Fruit fly (Drosophila melanogaster) whole organism, prepupa: ENCODE measurements around the gene Art3.

Experiments
- Blimp-1 ChIP-seq: fragments of 200-800 bp; sonication (Bioruptor generic); optimal IDR thresholded peaks from 3 replicates; lab custom pipeline; 2017; ENCODE audit warnings: missing biosample characterization, missing genetic modification characterization, mild to moderate bottlenecking, moderate library complexity, missing genetic modification reagents
- CG10631 ChIP-seq: fragments of 200-800 bp; sonication (Bioruptor generic); optimal IDR thresholded peaks from 2 replicates; lab custom pipeline; 2016; ENCODE audit warnings: missing biosample characterization, missing genetic modification characterization
- CG10669 ChIP-seq: fragments of 200-800 bp; sonication (Bioruptor generic); optimal IDR thresholded peaks from 3 replicates; lab custom pipeline; 2018; ENCODE audit warnings: missing biosample characterization, mild to moderate bottlenecking, missing genetic modification characterization, moderate library complexity
- CG1621 ChIP-seq: fragments of 200-800 bp; sonication (Bioruptor generic); optimal IDR thresholded peaks from 3 replicates; lab custom pipeline; 2018; ENCODE audit warnings: missing biosample characterization, mild to moderate bottlenecking, missing genetic modification characterization
- CG16779 ChIP-seq: fragments of 200-800 bp; sonication (Bioruptor generic); optimal IDR thresholded peaks from 3 replicates; lab custom pipeline; 2017; ENCODE audit warnings: missing biosample characterization, mild to moderate bottlenecking, missing genetic modification characterization
- CG3032 ChIP-seq: fragments of 200-800 bp; optimal IDR thresholded peaks from 2 replicates; lab custom pipeline; 2019; ENCODE audit warnings: missing biosample characterization, mild to moderate bottlenecking, missing genetic modification characterization, moderate library complexity
- CG32006 ChIP-seq: fragments of 200-800 bp; sonication (Bioruptor generic); optimal IDR thresholded peaks from 3 replicates; lab custom pipeline; 2017; ENCODE audit warnings: missing biosample characterization, mild to moderate bottlenecking, missing genetic modification characterization
- CG4318 ChIP-seq: fragments of 200-800 bp; sonication (Bioruptor generic); optimal IDR thresholded peaks from 3 replicates; lab custom pipeline; 2017; ENCODE audit warnings: missing biosample characterization, mild to moderate bottlenecking, missing genetic modification characterization
- CG6163 ChIP-seq: fragments of 200-800 bp; sonication (Bioruptor generic); IDR thresholded peaks from 3 replicates; pipeline ENCODE4 v1.3.6; 2022; ENCODE audit warnings: missing biosample characterization, missing genetic modification characterization
- CG6276 ChIP-seq: fragments of 200-800 bp; sonication (Bioruptor generic); optimal IDR thresholded peaks from 2 replicates; lab custom pipeline; 2017; ENCODE audit warnings: missing biosample characterization, mild to moderate bottlenecking, missing genetic modification characterization
- CG6792 ChIP-seq: fragments of 200-800 bp; sonication (Bioruptor generic); optimal IDR thresholded peaks from 3 replicates; lab custom pipeline; 2016; ENCODE audit warnings: missing biosample characterization, missing genetic modification characterization
- CG6808 ChIP-seq: fragments of 200-800 bp; sonication (Bioruptor generic); optimal IDR thresholded peaks from 3 replicates; lab custom pipeline; 2017; ENCODE audit warnings: missing biosample characterization, missing genetic modification characterization, mild to moderate bottlenecking, moderate library complexity, missing genetic modification reagents
- CG7368 ChIP-seq: fragments of 200-800 bp; sonication (Bioruptor generic); optimal IDR thresholded peaks from 3 replicates; lab custom pipeline; 2016; ENCODE audit warnings: missing biosample characterization, missing genetic modification characterization
- CG8632 ChIP-seq: fragments of 200-800 bp; sonication (Bioruptor generic); optimal IDR thresholded peaks from 3 replicates; lab custom pipeline; 2016; ENCODE audit warnings: missing biosample characterization, missing genetic modification characterization
- Eip75B ChIP-seq: fragments of 200-800 bp; sonication (Bioruptor generic); optimal IDR thresholded peaks from 3 replicates; lab custom pipeline; 2016; ENCODE audit warnings: missing biosample characterization, missing genetic modification characterization
- Eip78C ChIP-seq: fragments of 200-800 bp; sonication (Bioruptor generic); peaks from one replicate; lab custom pipeline; 2016; ENCODE audit warnings: missing biosample characterization, missing genetic modification characterization
- Eip93F ChIP-seq: fragments of 200-800 bp; sonication (Bioruptor generic); optimal IDR thresholded peaks from 2 replicates; lab custom pipeline; 2016; ENCODE audit warnings: missing biosample characterization, mild to moderate bottlenecking, missing genetic modification characterization
- Ets21C ChIP-seq: fragments of 200-800 bp; sonication (Bioruptor generic); optimal IDR thresholded peaks from 3 replicates; lab custom pipeline; 2016; ENCODE audit warnings: missing biosample characterization, missing genetic modification characterization
- Hr4 ChIP-seq: fragments of 200-800 bp; sonication (Bioruptor generic); optimal IDR thresholded peaks from 3 replicates; lab custom pipeline; 2016; ENCODE audit warnings: missing biosample characterization, missing genetic modification characterization
- Lpt ChIP-seq: fragments of 200-800 bp; sonication (Bioruptor generic); optimal IDR thresholded peaks from 3 replicates; lab custom pipeline; 2016; ENCODE audit warnings: missing biosample characterization, missing genetic modification characterization
- OdsH ChIP-seq: fragments of 200-800 bp; sonication (Bioruptor generic); optimal IDR thresholded peaks from 3 replicates; lab custom pipeline; 2016; ENCODE audit warnings: missing biosample characterization, missing genetic modification characterization
- Sox102F ChIP-seq: fragments of 200-800 bp; sonication (Bioruptor generic); optimal IDR thresholded peaks from 2 replicates; lab custom pipeline; 2016; ENCODE audit warnings: missing biosample characterization, mild to moderate bottlenecking, missing genetic modification characterization
- Sox14 ChIP-seq: fragments of 200-800 bp; sonication (Bioruptor generic); optimal IDR thresholded peaks from 3 replicates; lab custom pipeline; 2016; ENCODE audit warnings: missing biosample characterization, missing genetic modification characterization
- Sox15 ChIP-seq: fragments of 200-800 bp; sonication (Bioruptor generic); optimal IDR thresholded peaks from 3 replicates; lab custom pipeline; 2016; ENCODE audit warnings: missing biosample characterization, missing genetic modification characterization
- achi ChIP-seq: fragments of 200-800 bp; sonication (Bioruptor generic); optimal IDR thresholded peaks from 3 replicates; lab custom pipeline; 2016; ENCODE audit warnings: missing biosample characterization, missing genetic modification characterization
- cyc ChIP-seq: fragments of 200-800 bp; sonication (Bioruptor generic); optimal IDR thresholded peaks from 3 replicates; lab custom pipeline; 2016; ENCODE audit warnings: missing biosample characterization, missing genetic modification characterization
- dac ChIP-seq: fragments of 200-800 bp; sonication (Bioruptor generic); optimal IDR thresholded peaks from 2 replicates; lab custom pipeline; 2017; ENCODE audit warnings: missing biosample characterization, mild to moderate bottlenecking, missing genetic modification characterization
- dsx ChIP-seq: fragments of 200-800 bp; optimal IDR thresholded peaks from 3 replicates; lab custom pipeline; 2019; ENCODE audit warnings: missing biosample characterization, mild to moderate bottlenecking, missing genetic modification characterization, moderate library complexity; ENCODE audit not compliant: poor library complexity, severe bottlenecking
- eg ChIP-seq: fragments of 200-800 bp; sonication (Bioruptor generic); IDR thresholded peaks from 3 replicates; pipeline ENCODE4 v1.3.6; 2022; ENCODE audit warnings: missing biosample characterization, missing genetic modification characterization
- fd59A ChIP-seq: fragments of 200-800 bp; sonication (Bioruptor generic); optimal IDR thresholded peaks from 2 replicates; lab custom pipeline; 2017; ENCODE audit warnings: missing biosample characterization, mild to moderate bottlenecking, missing genetic modification characterization, missing genetic modification reagents
- fd85E ChIP-seq: fragments of 200-800 bp; sonication (Bioruptor generic); optimal IDR thresholded peaks from 3 replicates; lab custom pipeline; 2016; ENCODE audit warnings: missing biosample characterization, missing genetic modification characterization
- fkh ChIP-seq: fragments of 200-800 bp; sonication (Bioruptor generic); optimal IDR thresholded peaks from 3 replicates; lab custom pipeline; 2017; ENCODE audit warnings: missing biosample characterization, mild to moderate bottlenecking, missing genetic modification characterization, moderate library complexity
- lz ChIP-seq: fragments of 200-800 bp; sonication (Bioruptor generic); optimal IDR thresholded peaks from 3 replicates; lab custom pipeline; 2016; ENCODE audit warnings: missing biosample characterization, missing genetic modification characterization
- spab ChIP-seq: fragments of 200-800 bp; sonication (Bioruptor generic); optimal IDR thresholded peaks from 2 replicates; lab custom pipeline; 2017; ENCODE audit warnings: missing biosample characterization, mild to moderate bottlenecking, missing genetic modification characterization, missing genetic modification reagents
- ss ChIP-seq, 2 experiments: fragments of 200-800 bp; sonication (Bioruptor generic); optimal IDR thresholded peaks; 2 replicates in 1 of 2; 3 replicates in 1 of 2; lab custom pipeline; 2017 to 2018; ENCODE audit warnings: mild to moderate bottlenecking in 2 of 2, missing biosample characterization in 2 of 2, missing genetic modification characterization in 2 of 2, moderate library complexity in 1 of 2

Art3 gene

DNA sequence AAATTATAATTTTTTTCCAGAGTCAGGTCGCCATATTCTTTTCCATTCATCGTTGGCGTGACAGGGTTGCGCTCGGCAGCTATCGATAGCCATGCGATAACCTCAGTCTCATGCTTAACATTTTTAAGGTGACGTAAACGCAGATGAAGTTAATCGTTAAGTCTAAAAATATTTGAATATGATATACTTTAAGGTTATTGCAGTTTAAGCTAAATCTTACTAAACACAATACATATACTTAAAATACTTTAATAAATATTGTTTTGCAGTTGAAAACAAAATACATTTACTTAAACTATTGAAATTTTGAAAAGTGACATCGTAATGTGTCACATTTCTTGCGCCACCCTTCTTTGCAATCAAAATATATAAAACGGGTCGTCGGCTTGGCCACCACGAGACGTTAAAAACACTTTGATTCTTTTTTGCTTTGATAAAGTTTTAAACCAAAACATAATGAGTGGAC lies 46.0 kb upstream of the Art3 start, which contains the start of the genes Cp190 and CG4338 (continued):
- TF ChIP-seq CG32006 (GFP tag; lab: Kevin White, UChicago), result peak; percentile 98
- TF ChIP-seq eg (GFP tag; lab: Robert Waterston, UW), result peak; percentile 97
- no peak for TF ChIP-seq CG10631
- TF ChIP-seq CG4318 (GFP tag; lab: Kevin White, UChicago), result no peak
- TF ChIP-seq CG16779 (tag; lab: Kevin White, UChicago), result no peak
- peak; percentile 96 for TF ChIP-seq CG6163 (GFP tag; lab: Robert Waterston, UW)
- peak; percentile 99 for TF ChIP-seq CG3032 (tag; lab: Kevin White, UChicago)
- peak; percentile 98 for TF ChIP-seq OdsH (GFP tag; lab: Kevin White, UChicago)
- no peak for TF ChIP-seq CG6276 (GFP tag; lab: Kevin White, UChicago)
- peak; percentile 96 for TF ChIP-seq fd59A (GFP tag; lab: Kevin White, UChicago)
- TF ChIP-seq Lpt, result peak; percentile 95
- TF ChIP-seq achi (GFP tag; lab: Kevin White, UChicago), result peak; percentile 98
- TF ChIP-seq fkh (GFP tag; lab: Kevin White, UChicago), result no peak
- TF ChIP-seq ss (GFP tag; optimal IDR thresholded peaks at IDR 0.05; lab: Kevin White, UChicago), result peak in 1 of 2 experiments; percentile 97
- peak; percentile 98 for TF ChIP-seq CG6808 (GFP tag; lab: Kevin White, UChicago)
- peak; percentile 94 for TF ChIP-seq Ets21C (GFP tag; lab: Kevin White, UChicago)
- peak; percentile 93 for TF ChIP-seq Blimp-1 (GFP tag; lab: Kevin White, UChicago)
- TF ChIP-seq Eip75B (GFP tag; lab: Kevin White, UChicago), result peak; percentile 96
- no peak for TF ChIP-seq Eip93F (GFP tag; lab: Kevin White, UChicago)
- peak; percentile 97 for TF ChIP-seq dsx (GFP tag; lab: Kevin White, UChicago)
- TF ChIP-seq Eip78C (GFP tag; lab: Kevin White, UChicago), result peak; percentile 99
- TF ChIP-seq CG8632 (GFP tag; lab: Kevin White, UChicago), result peak; percentile 97
- TF ChIP-seq fd85E, result no peak
- TF ChIP-seq dac (GFP tag; lab: Kevin White, UChicago), result peak; percentile 89
- TF ChIP-seq Hr4, result peak; percentile 98
- TF ChIP-seq CG7368 (GFP tag; lab: Kevin White, UChicago), result peak; percentile 96

DNA sequence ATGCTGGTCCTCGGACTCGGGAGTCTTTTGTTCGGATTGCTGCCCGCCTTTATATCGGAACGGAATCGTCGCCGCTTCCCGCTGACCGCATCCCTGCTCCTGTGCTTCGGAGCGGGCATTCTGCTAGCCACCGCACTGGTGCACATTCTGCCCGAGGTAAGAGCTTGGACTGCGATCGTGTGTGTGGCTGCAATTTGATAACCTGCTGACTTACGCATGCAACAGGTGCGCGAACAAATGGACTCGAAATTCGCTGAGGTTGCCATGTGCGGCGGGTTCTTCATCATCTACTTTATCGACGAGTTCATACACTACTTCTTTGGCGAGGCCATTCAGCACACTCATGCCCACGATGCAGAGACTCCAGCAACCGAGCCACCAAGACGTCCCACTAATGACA lies 39.6 kb upstream of the Art3 start:
- no peak for TF ChIP-seq CG7368 (GFP tag; lab: Kevin White, UChicago)
- TF ChIP-seq eg (GFP tag; lab: Robert Waterston, UW), result no peak
- no peak for TF ChIP-seq lz (GFP tag; lab: Kevin White, UChicago)
- TF ChIP-seq CG4318 (GFP tag; lab: Kevin White, UChicago), result no peak
- TF ChIP-seq Sox15, result no peak
- TF ChIP-seq fd85E, result no peak
- TF ChIP-seq CG6792, result no peak
- TF ChIP-seq dsx (GFP tag; lab: Kevin White, UChicago), result no peak
- TF ChIP-seq Sox14 (GFP tag; lab: Kevin White, UChicago), result no peak
- no peak for TF ChIP-seq Eip78C (GFP tag; lab: Kevin White, UChicago)
- no peak for TF ChIP-seq CG1621 (tag; lab: Kevin White, UChicago)

DNA sequence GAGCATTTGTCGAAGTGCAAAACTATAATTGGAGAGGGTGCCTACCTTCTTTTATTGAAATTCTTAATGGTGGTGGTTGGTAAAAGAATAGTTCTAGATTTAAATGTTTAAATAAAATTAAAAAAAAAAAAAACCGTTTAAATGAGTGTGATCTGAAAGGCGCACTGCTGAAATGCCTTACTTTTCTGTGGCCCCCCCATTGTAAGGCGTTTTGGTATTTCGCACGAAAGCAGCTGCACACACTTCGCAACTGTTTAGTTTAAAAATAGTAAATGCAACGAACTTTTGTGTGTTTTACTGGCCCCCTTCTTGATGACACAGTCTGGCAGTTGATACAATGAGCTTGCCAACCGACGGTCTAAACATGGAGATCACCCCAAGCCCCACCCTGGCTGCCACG lies 39.2 kb upstream of the Art3 start, which contains the start of the genes CG14864 and Zip88E:
Gene CG14864, minus strand, starts transcription at position 113 of the 400 bp plus-strand sequence.
Gene Zip88E, plus strand, starts transcription at position 237 of the 400 bp plus-strand sequence.
- TF ChIP-seq CG1621 (tag; lab: Kevin White, UChicago) (no peak), CG6276 (GFP tag; lab: Kevin White, UChicago) (no peak), CG4318 (GFP tag; lab: Kevin White, UChicago) (no peak), Eip93F (GFP tag; lab: Kevin White, UChicago) (no peak), Sox14 (GFP tag; lab: Kevin White, UChicago) (no peak), Sox102F (GFP tag; lab: Kevin White, UChicago) (no peak), cyc (no peak), CG10669 (GFP tag; lab: Kevin White, UChicago) (no peak), Eip78C (GFP tag; lab: Kevin White, UChicago) (no peak), spab (GFP tag; lab: Kevin White, UChicago) (no peak), eg (GFP tag; lab: Robert Waterston, UW) (no peak)
